Fruit fly (Drosophila melanogaster) whole organism, embryonic: ENCODE measurements around the gene ATPsynO.
A peak's percentile ranks its signal among the peaks of the same experiment; 100 is the strongest.

ENCODE experiments used
- Abd-B ChIP-seq: fragments of 200-800 bp; sonication (Bioruptor generic); optimal IDR thresholded peaks from 2 replicates; lab custom pipeline; 2018; ENCODE audit warnings: missing biosample characterization, mild to moderate bottlenecking, missing genetic modification characterization, moderate library complexity
- CG10267 ChIP-seq: fragments of 200-800 bp; sonication (Bioruptor generic); optimal IDR thresholded peaks from 2 replicates; lab custom pipeline; 2018; ENCODE audit warnings: missing biosample characterization, mild to moderate bottlenecking, missing genetic modification characterization, moderate library complexity
- CG10979 ChIP-seq: fragments of 200-800 bp; sonication (Bioruptor generic); optimal IDR thresholded peaks from 2 replicates; lab custom pipeline; 2018; ENCODE audit warnings: missing biosample characterization, mild to moderate bottlenecking, missing genetic modification characterization, moderate library complexity
- CG12942 ChIP-seq: fragments of 200-800 bp; sonication (Bioruptor generic); optimal IDR thresholded peaks from 3 replicates; lab custom pipeline; 2016; ENCODE audit warnings: missing biosample characterization, missing genetic modification characterization
- CG13287 ChIP-seq: fragments of 200-800 bp; sonication (Bioruptor generic); IDR thresholded peaks from 2 replicates; pipeline ENCODE4 v1.3.6; 2022; ENCODE audit warnings: missing biosample characterization, missing genetic modification characterization; ENCODE audit not compliant: partially characterized antibody
- CG13296 ChIP-seq: fragments of 200-800 bp; sonication (Bioruptor generic); optimal IDR thresholded peaks from 3 replicates; lab custom pipeline; 2018; ENCODE audit warnings: missing biosample characterization, mild to moderate bottlenecking, missing genetic modification characterization
- CG15479 ChIP-seq: fragments of 200-800 bp; sonication (Bioruptor generic); optimal IDR thresholded peaks from 3 replicates; lab custom pipeline; 2019; ENCODE audit warnings: missing biosample characterization, mild to moderate bottlenecking, missing genetic modification characterization, moderate library complexity
- CG1603 ChIP-seq: fragments of 200-800 bp; sonication (Bioruptor generic); optimal IDR thresholded peaks from 2 replicates; lab custom pipeline; 2019; ENCODE audit warnings: missing biosample characterization, mild to moderate bottlenecking, missing genetic modification characterization, moderate library complexity
- CG16815 ChIP-seq: fragments of 200-800 bp; sonication (Bioruptor generic); optimal IDR thresholded peaks from 3 replicates; lab custom pipeline; 2017; ENCODE audit warnings: missing biosample characterization, mild to moderate bottlenecking, missing genetic modification characterization
- CG18599 ChIP-seq: fragments of 200-800 bp; sonication (Bioruptor generic); optimal IDR thresholded peaks from 3 replicates; lab custom pipeline; 2017; ENCODE audit warnings: missing biosample characterization, missing genetic modification characterization, mild to moderate bottlenecking, moderate library complexity, missing genetic modification reagents
- CG2120 ChIP-seq: fragments of 200-800 bp; sonication (Bioruptor generic); optimal IDR thresholded peaks from 3 replicates; lab custom pipeline; 2016; ENCODE audit warnings: missing biosample characterization, missing genetic modification characterization
- CG31441 ChIP-seq: fragments of 200-800 bp; sonication (Bioruptor generic); IDR thresholded peaks from 2 replicates; pipeline ENCODE4 v1.3.6; 2022; ENCODE audit warnings: missing biosample characterization, missing genetic modification characterization
- CG3407 ChIP-seq: fragments of 200-800 bp; sonication (Bioruptor generic); optimal IDR thresholded peaks from 2 replicates; lab custom pipeline; 2018; ENCODE audit warnings: missing biosample characterization, mild to moderate bottlenecking, missing genetic modification characterization
- CG3847 ChIP-seq: fragments of 200-800 bp; sonication (Bioruptor generic); IDR thresholded peaks from 2 replicates; pipeline ENCODE4 v1.3.6; 2022; ENCODE audit warnings: missing biosample characterization, missing genetic modification characterization
- CG5180 ChIP-seq: fragments of 200-800 bp; sonication (Bioruptor generic); optimal IDR thresholded peaks from 3 replicates; lab custom pipeline; 2017; ENCODE audit warnings: missing biosample characterization, missing genetic modification characterization, mild to moderate bottlenecking, moderate library complexity, missing genetic modification reagents
- CG8089 ChIP-seq: fragments of 200-800 bp; sonication (Bioruptor generic); optimal IDR thresholded peaks from 3 replicates; lab custom pipeline; 2016; ENCODE audit warnings: missing biosample characterization, missing genetic modification characterization
- CG9876 ChIP-seq: fragments of 200-800 bp; sonication (Bioruptor generic); optimal IDR thresholded peaks from 2 replicates; lab custom pipeline; 2016; ENCODE audit warnings: missing biosample characterization, missing genetic modification characterization
- Chrac-16 ChIP-seq: fragments of 200-800 bp; sonication (Bioruptor generic); optimal IDR thresholded peaks from 3 replicates; lab custom pipeline; 2016; ENCODE audit warnings: missing biosample characterization, missing genetic modification characterization
- D19B ChIP-seq: fragments of 200-800 bp; sonication (Bioruptor generic); optimal IDR thresholded peaks from 2 replicates; lab custom pipeline; 2017; ENCODE audit warnings: missing biosample characterization, mild to moderate bottlenecking, missing genetic modification characterization
- Gsc ChIP-seq: fragments of 200-800 bp; sonication (Bioruptor generic); IDR thresholded peaks from 2 replicates; pipeline ENCODE4 v1.3.6; 2022; ENCODE audit warnings: missing biosample characterization, missing genetic modification characterization
- Lhr ChIP-seq: fragments of 200-800 bp; sonication (Bioruptor generic); optimal IDR thresholded peaks from 3 replicates; lab custom pipeline; 2017; ENCODE audit warnings: mild to moderate bottlenecking, missing biosample characterization, missing genetic modification reagents, missing genetic modification characterization
- Nf-YB ChIP-seq: fragments of 200-800 bp; sonication (Bioruptor generic); optimal IDR thresholded peaks from 3 replicates; lab custom pipeline; 2019; ENCODE audit warnings: missing biosample characterization, mild to moderate bottlenecking, missing genetic modification characterization, moderate library complexity
- Sry-δ ChIP-seq: fragments of 200-800 bp; sonication (Bioruptor generic); optimal IDR thresholded peaks from 2 replicates; lab custom pipeline; 2016; ENCODE audit warnings: missing biosample characterization, missing genetic modification characterization
- ac ChIP-seq: fragments of 200-800 bp; sonication (Bioruptor generic); optimal IDR thresholded peaks from 3 replicates; lab custom pipeline; 2017; ENCODE audit warnings: missing biosample characterization, mild to moderate bottlenecking, missing genetic modification characterization
- al ChIP-seq: fragments of 200-800 bp; sonication (Bioruptor generic); IDR thresholded peaks from 2 replicates; pipeline ENCODE4 v1.3.6; 2022; ENCODE audit warnings: missing biosample characterization, missing genetic modification characterization
- bigmax ChIP-seq: fragments of 200-800 bp; sonication (Bioruptor generic); optimal IDR thresholded peaks from 2 replicates; lab custom pipeline; 2018; ENCODE audit warnings: missing biosample characterization, mild to moderate bottlenecking, missing genetic modification characterization
- croc ChIP-seq: fragments of 200-800 bp; sonication (Bioruptor generic); conservative IDR thresholded peaks from 3 replicates; pipeline ENCODE4 v1.3.6; 2022; ENCODE audit warnings: missing biosample characterization, missing genetic modification characterization
- dimm ChIP-seq: fragments of 200-800 bp; sonication (Bioruptor generic); IDR thresholded peaks from 2 replicates; pipeline ENCODE4 v1.3.6; 2022; ENCODE audit warnings: missing biosample characterization, missing genetic modification characterization
- emc ChIP-seq: fragments of 200-800 bp; sonication (Bioruptor generic); optimal IDR thresholded peaks from 2 replicates; lab custom pipeline; 2016; ENCODE audit warnings: missing biosample characterization, missing genetic modification characterization
- fru ChIP-seq: fragments of >200 bp; optimal IDR thresholded peaks from 2 replicates; lab custom pipeline; 2017
- gsb ChIP-seq: fragments of 200-800 bp; sonication (Bioruptor generic); IDR thresholded peaks from 2 replicates; pipeline ENCODE4 v1.3.6; 2022; ENCODE audit warnings: missing biosample characterization, missing genetic modification characterization
- kni ChIP-seq: fragments of 200-800 bp; sonication (Bioruptor generic); optimal IDR thresholded peaks from 3 replicates; lab custom pipeline; 2017; ENCODE audit warnings: mild to moderate bottlenecking, missing biosample characterization, missing genetic modification reagents, missing genetic modification characterization
- lov ChIP-seq, 2 experiments: fragments of 200-800 bp in 1 of 2; fragments of >200 bp in 1 of 2; sonication (Bioruptor generic) in 1 of 2; IDR thresholded peaks in 1 of 2; optimal IDR thresholded peaks in 1 of 2; 2 replicates in 1 of 2; 3 replicates in 1 of 2; pipeline versions ENCODE4 v1.3.6 to Lab custom; 2017 to 2022; ENCODE audit warnings: missing biosample characterization in 1 of 2, missing genetic modification characterization in 1 of 2
- pnt ChIP-seq: fragments of 200-800 bp; sonication (Bioruptor generic); optimal IDR thresholded peaks from 3 replicates; lab custom pipeline; 2016; ENCODE audit warnings: missing biosample characterization, missing genetic modification characterization
- prd ChIP-seq, 3 experiments: fragments of >200 bp in 2 of 3; fragments of 200-800 bp in 1 of 3; sonication (Bioruptor generic) in 1 of 3; optimal IDR thresholded peaks in 2 of 3; IDR thresholded peaks in 1 of 3; 2 replicates in 2 of 3; 3 replicates in 1 of 3; pipeline versions ENCODE4 v1.3.6 to Lab custom; 2017 to 2022; ENCODE audit warnings: missing biosample characterization in 1 of 3, missing genetic modification characterization in 1 of 3
- salm ChIP-seq: fragments of 200-800 bp; sonication (Bioruptor generic); optimal IDR thresholded peaks from 2 replicates; lab custom pipeline; 2018; ENCODE audit warnings: missing biosample characterization, mild to moderate bottlenecking, missing genetic modification characterization
- tio ChIP-seq: fragments of 200-800 bp; sonication (Bioruptor generic); optimal IDR thresholded peaks from 2 replicates; lab custom pipeline; 2017; ENCODE audit warnings: missing biosample characterization, missing genetic modification characterization, inconsistent platforms
- wor ChIP-seq: fragments of 200-800 bp; sonication (Bioruptor generic); IDR thresholded peaks from 2 replicates; pipeline ENCODE4 v1.3.6; 2022; ENCODE audit warnings: missing biosample characterization, missing genetic modification characterization
- zen2 ChIP-seq: fragments of 200-800 bp; sonication (Bioruptor generic); IDR thresholded peaks from 3 replicates; pipeline ENCODE4 v1.3.6; 2022; ENCODE audit warnings: missing biosample characterization, missing genetic modification characterization; ENCODE audit not compliant: partially characterized antibody

ATPsynO gene

DNA sequence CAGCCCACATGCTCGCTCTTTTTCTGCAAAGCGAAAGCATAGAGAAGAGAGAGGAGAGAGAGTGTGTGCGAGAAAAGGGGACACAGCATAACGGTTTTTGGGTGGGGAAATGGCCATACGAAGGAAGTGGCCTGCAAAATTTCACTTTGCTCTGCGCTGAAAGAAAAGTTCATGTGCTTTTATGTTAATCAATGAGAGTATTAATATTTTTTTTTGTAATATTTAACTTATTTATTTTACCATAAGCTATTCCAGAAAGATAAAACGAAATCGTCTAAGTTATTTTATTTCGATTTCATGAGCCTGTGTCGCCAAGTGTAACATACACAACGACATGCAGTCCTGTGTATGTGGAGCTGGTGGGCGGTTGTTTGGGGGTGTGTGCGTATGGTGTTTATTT, 14.9 kb upstream of the ATPsynO start (continued):
- TF ChIP-seq Sry-δ (GFP tag; lab: Kevin White, UChicago) (no peak), CG31441 (GFP tag; lab: Robert Waterston, UW) (no peak; the same call in none of the 2 replicates), CG18599 (GFP tag; lab: Kevin White, UChicago) (peak; percentile 94), CG5180 (GFP tag; lab: Kevin White, UChicago) (no peak), CG10267 (peak; percentile 39), D19B (GFP tag; lab: Kevin White, UChicago) (peak; percentile 16), CG15479 (GFP tag; lab: Kevin White, UChicago) (no peak), CG3407 (no peak), salm (tag; lab: Kevin White, UChicago) (peak; percentile 14), croc (0 out of 3 replicates have a peak, but pooled peaks have one; percentile 21), bigmax (no peak), zen2 (no peak), CG13287 (GFP tag; lab: Robert Waterston, UW) (no peak), dimm (GFP tag; lab: Robert Waterston, UW) (peak; percentile 42; the same call in 1 of the 2 replicates), CG9876 (GFP tag; lab: Kevin White, UChicago) (no peak), CG12942 (GFP tag; lab: Kevin White, UChicago) (peak; percentile 11), CG2120 (GFP tag; lab: Kevin White, UChicago) (peak; percentile 81), al (peak; percentile 57), Chrac-16 (GFP tag; lab: Kevin White, UChicago) (peak; percentile 35), kni (GFP tag; lab: Kevin White, UChicago) (no peak), fru (lab: Kevin White, UChicago) (no peak), CG16815 (GFP tag; lab: Kevin White, UChicago) (peak; percentile 28), ac (GFP tag; lab: Kevin White, UChicago) (no peak), CG10979 (peak; percentile 45), Nf-YB (no peak), Abd-B (GFP tag; lab: Kevin White, UChicago) (no peak), gsb (peak; percentile 57; the same call in 1 of the 2 replicates), pnt (GFP tag; lab: Kevin White, UChicago) (no peak), CG8089 (GFP tag; lab: Kevin White, UChicago) (no peak), wor (GFP tag; lab: Robert Waterston, UW) (peak; percentile 44; the same call in 1 of the 2 replicates), Lhr (GFP tag; lab: Kevin White, UChicago) (no peak), emc (no peak), tio (GFP tag; lab: Kevin White, UChicago) (no peak), Gsc (GFP tag; lab: Robert Waterston, UW) (no peak), prd (optimal IDR thresholded peaks at IDR 0.05; lab: Kevin White, UChicago) (no peak), prd (GFP tag; IDR thresholded peaks at IDR 0.05; lab: Robert Waterston, UW) (peak; percentile 76; the same call in 2 of the 3 replicates), CG1603 (no peak), CG3847 (GFP tag; lab: Robert Waterston, UW) (peak; percentile 51), CG13296 (GFP tag; lab: Kevin White, UChicago) (no peak), lov (optimal IDR thresholded peaks at IDR 0.05; lab: Kevin White, UChicago) (no peak), lov (GFP tag; IDR thresholded peaks at IDR 0.05; lab: Robert Waterston, UW) (no peak)
